Worm (Caenorhabditis elegans): ENCODE measurements around the gene aqp-1.

Gene aqp-1

DNA sequence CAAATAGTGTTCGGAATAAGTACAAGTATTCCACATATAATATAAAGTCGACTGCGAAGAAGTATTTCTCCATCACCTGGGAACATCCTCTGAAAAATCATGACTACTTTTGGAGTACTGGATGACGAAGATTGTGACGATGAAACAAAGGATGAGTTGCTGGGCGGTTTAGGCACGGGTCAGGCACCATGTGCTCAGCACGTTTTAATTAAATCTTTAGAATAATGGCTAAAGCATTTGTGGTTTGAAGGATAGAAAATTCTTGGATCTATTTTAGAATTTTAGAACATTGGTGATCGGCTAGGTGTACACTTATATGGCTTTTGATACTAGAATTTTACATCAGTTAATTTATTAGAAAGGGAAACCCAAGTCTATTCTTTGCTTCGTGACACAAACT is 51.0 kb downstream of the aqp-1 start, which contains the start of gene C27H5.6:
TSS of gene C27H5.6 (minus strand) at position 101 of the 400 bp plus-strand sequence.
- TF ChIP-seq egl-5 (tag; optimal IDR thresholded peaks at IDR 0.05), result no peak
- TF ChIP-seq fkh-2 (tag; optimal IDR thresholded peaks at IDR 0.05), result no peak
- TF ChIP-seq ztf-11 (tag; optimal IDR thresholded peaks at IDR 0.05), result no peak
- no peak for TF ChIP-seq lin-15B (tag; optimal IDR thresholded peaks at IDR 0.05)
- TF ChIP-seq tbx-2 (tag; optimal IDR thresholded peaks at IDR 0.05), result no peak
- no peak for TF ChIP-seq fos-1 (tag; optimal IDR thresholded peaks at IDR 0.05)
- no peak for TF ChIP-seq jun-1 (tag; optimal IDR thresholded peaks at IDR 0.05)
- TF ChIP-seq nhr-76 (tag; optimal IDR thresholded peaks at IDR 0.05), result no peak
- no peak for TF ChIP-seq nhr-23 (tag; optimal IDR thresholded peaks at IDR 0.05)
- no peak for TF ChIP-seq eor-1 (tag; optimal IDR thresholded peaks at IDR 0.05)
- TF ChIP-seq egl-27 (tag; optimal IDR thresholded peaks at IDR 0.05), result no peak
- TF ChIP-seq daf-12 (tag; optimal IDR thresholded peaks at IDR 0.05), result no peak
- TF ChIP-seq lsy-12 (tag; optimal IDR thresholded peaks at IDR 0.05), result no peak
- TF ChIP-seq zag-1 (tag; optimal IDR thresholded peaks at IDR 0.05), result no peak

DNA sequence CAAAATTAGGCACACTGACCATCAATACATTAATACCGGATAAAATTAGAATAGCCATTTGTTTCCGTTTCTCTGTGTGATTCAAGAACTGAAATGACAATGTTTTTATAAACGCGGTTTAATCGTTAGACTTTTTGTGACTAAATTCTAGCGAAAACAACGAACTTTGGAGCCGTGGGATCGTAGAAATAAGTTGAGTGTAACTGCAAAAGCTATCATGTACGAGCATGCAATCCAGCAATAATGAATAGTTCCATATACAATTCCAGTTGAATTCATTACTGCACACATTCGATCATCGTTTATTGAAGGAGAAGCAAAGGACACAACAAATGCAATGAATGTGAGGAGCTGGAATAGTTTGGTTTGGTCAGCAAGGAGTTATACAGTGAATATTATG is 52.0 kb downstream of the aqp-1 start:
- no peak for TF ChIP-seq nhr-77 (tag; optimal IDR thresholded peaks at IDR 0.05)
- no peak for TF ChIP-seq daf-12 (tag; optimal IDR thresholded peaks at IDR 0.05)
- no peak for TF ChIP-seq lin-15B (tag; optimal IDR thresholded peaks at IDR 0.05)
- TF ChIP-seq skn-1 (tag; optimal IDR thresholded peaks at IDR 0.05), result no peak
- TF ChIP-seq R02D3.7 (tag; optimal IDR thresholded peaks at IDR 0.05), result no peak
- no peak for TF ChIP-seq zag-1 (tag; optimal IDR thresholded peaks at IDR 0.05)
- TF ChIP-seq nhr-76 (tag; optimal IDR thresholded peaks at IDR 0.05), result no peak
- no peak for TF ChIP-seq mml-1 (tag; optimal IDR thresholded peaks at IDR 0.05)
- TF ChIP-seq ceh-9 (tag; optimal IDR thresholded peaks at IDR 0.05), result no peak
- TF ChIP-seq ZK546.5 (tag; optimal IDR thresholded peaks at IDR 0.05), result no peak
- no peak for TF ChIP-seq pqm-1 (tag; optimal IDR thresholded peaks at IDR 0.05)
- TF ChIP-seq ama-1 (optimal IDR thresholded peaks at IDR 0.05), result no peak
- no peak for TF ChIP-seq nhr-12 (tag; optimal IDR thresholded peaks at IDR 0.05)

All from whole organism, L3 larva.